Worm (Caenorhabditis elegans): ENCODE measurements around the gene cox-6B.

ce11 chrIII:2716514-2716913 lies 17.1 kb downstream of the cox-6B start, which contains the start of gene tmem-132:
- TF ChIP-seq lin-13 (GFP tag; optimal IDR thresholded peaks at IDR 0.05) (no peak), pha-4 (GFP tag; IDR thresholded peaks at IDR 0.05) (no peak), pha-4 (tag; optimal IDR thresholded peaks at IDR 0.05) (no peak), nhr-237 (tag; optimal IDR thresholded peaks at IDR 0.05) (no peak), ceh-32 (tag; optimal IDR thresholded peaks at IDR 0.05; ENCODE audit: poor library complexity) (no peak)

Data from whole organism, L4 larva.